Worm (Caenorhabditis elegans): ENCODE measurements around the gene tcer-1.

DNA sequence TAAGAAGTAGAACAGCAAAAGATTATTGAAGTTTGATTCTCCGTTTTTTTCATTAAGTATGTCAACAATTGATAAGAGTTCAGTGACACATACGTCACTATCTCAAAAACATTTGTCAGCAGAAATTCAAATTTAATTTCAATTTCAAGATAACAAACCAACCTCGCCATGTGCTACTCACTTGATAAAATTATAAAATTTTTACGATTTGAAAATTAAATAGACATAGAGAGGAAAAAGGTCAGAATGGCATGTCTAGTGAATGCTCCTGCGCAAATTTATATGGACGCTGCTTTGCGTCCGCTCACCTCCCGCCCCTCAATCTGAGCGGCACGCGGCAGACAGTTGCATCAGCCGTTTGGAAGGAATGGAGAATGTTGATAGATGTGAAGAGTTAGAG is 10.3 kb upstream of the tcer-1 start:
- no peak for TF ChIP-seq rnt-1 (tag; optimal IDR thresholded peaks at IDR 0.05)
- TF ChIP-seq pqm-1 (tag; optimal IDR thresholded peaks at IDR 0.05) = no peak
- TF ChIP-seq elt-2 (tag; optimal IDR thresholded peaks at IDR 0.05) = peak; percentile 34

Data from whole organism, late embryonic.